Fruit fly (Drosophila melanogaster) whole organism, pupa: Measurements from ENCODE around the gene CG12971.

Experiments used
- CG13204 ChIP-seq: fragments of 200-800 bp; sonication (Bioruptor generic); optimal IDR thresholded peaks from 2 replicates; lab custom pipeline; 2018; ENCODE audit warnings: missing biosample characterization, mild to moderate bottlenecking, missing genetic modification characterization, moderate library complexity
- CG14655 ChIP-seq: fragments of 200-800 bp; sonication (Bioruptor generic); optimal IDR thresholded peaks from 3 replicates; lab custom pipeline; 2017; ENCODE audit warnings: mild to moderate bottlenecking, missing biosample characterization, missing genetic modification reagents, missing genetic modification characterization
- CG15710 ChIP-seq: fragments of 200-800 bp; sonication (Bioruptor generic); optimal IDR thresholded peaks from 2 replicates; lab custom pipeline; 2018; ENCODE audit warnings: missing biosample characterization, mild to moderate bottlenecking, missing genetic modification characterization, moderate library complexity
- gl ChIP-seq: fragments of 200-800 bp; sonication (Bioruptor generic); optimal IDR thresholded peaks from 2 replicates; lab custom pipeline; 2018; ENCODE audit warnings: missing biosample characterization, mild to moderate bottlenecking, missing genetic modification characterization

DNA sequence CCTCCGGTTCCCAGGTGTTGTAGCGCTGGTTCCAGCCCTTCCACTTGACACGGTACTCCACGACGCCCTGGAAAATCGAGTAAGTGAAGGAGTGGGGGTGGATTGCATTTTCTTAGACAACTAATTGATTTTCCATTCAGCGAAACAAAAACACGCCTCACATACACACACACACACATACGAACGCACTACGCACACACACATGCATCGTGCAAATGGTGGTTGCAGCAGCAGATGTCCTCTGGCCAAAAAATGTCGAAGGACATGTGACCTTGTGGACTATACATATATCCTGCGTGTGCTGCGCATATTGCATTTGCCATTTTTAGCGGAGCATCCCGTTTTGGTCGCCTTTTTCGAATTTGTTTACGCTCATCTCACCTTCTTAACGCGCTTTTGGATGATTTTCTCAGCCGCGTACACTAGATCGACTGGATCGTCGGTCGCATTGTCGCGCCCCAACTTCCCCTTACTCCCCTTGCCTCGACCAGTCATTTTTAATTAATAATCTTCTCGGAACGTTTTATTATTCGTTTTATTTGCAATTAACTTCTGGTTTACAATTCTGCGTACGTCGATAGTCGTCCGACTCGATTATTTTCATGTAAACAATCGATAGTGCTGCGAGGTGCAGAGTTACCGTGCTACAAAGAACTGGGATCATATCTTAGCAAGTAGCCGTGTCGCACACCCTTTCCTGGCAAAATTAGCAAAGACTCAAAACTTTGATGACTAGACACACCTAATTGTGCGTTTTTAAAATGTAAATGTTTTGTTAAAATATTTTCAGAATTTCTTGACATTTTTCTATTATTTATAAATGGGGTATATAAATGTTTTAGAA is 38.7 kb downstream of the CG12971 start, which contains the start of gene Pc:
- TF ChIP-seq CG15710 (tag; lab: Kevin White, UChicago), result no peak
- TF ChIP-seq CG13204, result no peak
- TF ChIP-seq gl (tag; lab: Kevin White, UChicago), result no peak
- TF ChIP-seq CG14655 (GFP tag; lab: Kevin White, UChicago), result no peak
